Worm (Caenorhabditis elegans): ENCODE data around the gene nlp-67.
A peak's percentile ranks its signal among the peaks of the same experiment; 100 is the strongest.

The nlp-67 gene

ce11 chrX:16147728-16148197 is 36.4 kb upstream of the nlp-67 start (continued):
- peak; percentile 40; the same call in 1 of the 2 replicates for TF ChIP-seq lin-29 (GFP tag; IDR thresholded peaks at IDR 0.05)
- TF ChIP-seq dpl-1 (GFP tag; optimal IDR thresholded peaks at IDR 0.05) = peak; percentile 35
- no peak for TF ChIP-seq daf-19 (GFP tag; conservative IDR thresholded peaks at IDR 0.05)
- TF ChIP-seq vab-7 (GFP tag; IDR thresholded peaks at IDR 0.05) = no peak
- no peak for TF ChIP-seq lin-39 (tag; optimal IDR thresholded peaks at IDR 0.05)
- no peak for TF ChIP-seq F10B5.3 (tag; optimal IDR thresholded peaks at IDR 0.05)
- peak; percentile 83 to 89 for TF ChIP-seq mdl-1 (tag; optimal IDR thresholded peaks at IDR 0.05)
- no peak for TF ChIP-seq lir-3 (tag; optimal IDR thresholded peaks at IDR 0.05)
- TF ChIP-seq tag-97 (GFP tag; IDR thresholded peaks at IDR 0.05) = no peak
- no peak for TF ChIP-seq duxl-1 (tag; optimal IDR thresholded peaks at IDR 0.05; ENCODE audit: poor library complexity)
- no peak for TF ChIP-seq madf-5 (GFP tag; IDR thresholded peaks at IDR 0.05)
- peak in 1 of 2 experiments; percentile 39 for TF ChIP-seq daf-16 (GFP tag; optimal IDR thresholded peaks at IDR 0.05)
- peak; percentile 13 for TF ChIP-seq daf-16 (tag; optimal IDR thresholded peaks at IDR 0.05)
- no peak for TF ChIP-seq fos-1 (tag; optimal IDR thresholded peaks at IDR 0.05)
- no peak for TF ChIP-seq nhr-237 (tag; optimal IDR thresholded peaks at IDR 0.05)
- TF ChIP-seq egl-27 (tag; optimal IDR thresholded peaks at IDR 0.05) = no peak
- TF ChIP-seq tra-1 (GFP tag; IDR thresholded peaks at IDR 0.05) = no peak; the same call in 1 of the 2 replicates
- TF ChIP-seq attf-4 (tag; optimal IDR thresholded peaks at IDR 0.05) = no peak
- no peak for TF ChIP-seq Y48G9A.11 (GFP tag; IDR thresholded peaks at IDR 0.05)
- TF ChIP-seq cey-2 (tag; optimal IDR thresholded peaks at IDR 0.05; ENCODE audit: borderline replicate concordance, insufficient read depth) = no peak
- peak; percentile 88 for TF ChIP-seq hlh-30 (tag; optimal IDR thresholded peaks at IDR 0.05; ENCODE audit: insufficient read depth)
- no peak for TF ChIP-seq lin-1 (GFP tag; IDR thresholded peaks at IDR 0.05)
- peak; percentile 84 for TF ChIP-seq rbr-2 (tag; optimal IDR thresholded peaks at IDR 0.05)
- peak; percentile 80 for TF ChIP-seq nhr-11 (tag; optimal IDR thresholded peaks at IDR 0.05)
- TF ChIP-seq nhr-42 (GFP tag; IDR thresholded peaks at IDR 0.05) = no peak
- TF ChIP-seq arid-1 (GFP tag; conservative IDR thresholded peaks at IDR 0.05) = no peak
- TF ChIP-seq nhr-102 (tag; optimal IDR thresholded peaks at IDR 0.05) = peak; percentile 21
- TF ChIP-seq nhr-111 (GFP tag; optimal IDR thresholded peaks at IDR 0.05) = no peak
- TF ChIP-seq unc-130 (GFP tag; optimal IDR thresholded peaks at IDR 0.05) = no peak
- TF ChIP-seq ceh-20 (GFP tag; IDR thresholded peaks at IDR 0.05) = no peak
- TF ChIP-seq F44E2.7 (GFP tag; IDR thresholded peaks at IDR 0.05) = no peak
- TF ChIP-seq nhr-28 (tag; optimal IDR thresholded peaks at IDR 0.05) = peak; percentile 54
- TF ChIP-seq daf-12 (tag; optimal IDR thresholded peaks at IDR 0.05) = no peak
- TF ChIP-seq ctbp-1 (GFP tag; IDR thresholded peaks at IDR 0.05) = peak; percentile 82
- no peak for TF ChIP-seq lin-38 (GFP tag; IDR thresholded peaks at IDR 0.05)
- no peak for TF ChIP-seq gei-8 (GFP tag; optimal IDR thresholded peaks at IDR 0.05)
- TF ChIP-seq snpc-4 (tag; optimal IDR thresholded peaks at IDR 0.05) = no peak
- no peak for TF ChIP-seq lim-7 (GFP tag; IDR thresholded peaks at IDR 0.05)
- no peak for TF ChIP-seq nhr-76 (tag; optimal IDR thresholded peaks at IDR 0.05)
- TF ChIP-seq lsy-2 (tag; optimal IDR thresholded peaks at IDR 0.05) = peak; percentile 59 to 76
- TF ChIP-seq Y105C5A.15 (GFP tag; IDR thresholded peaks at IDR 0.05) = no peak
- no peak for TF ChIP-seq mxl-2 (GFP tag; conservative IDR thresholded peaks at IDR 0.05)
- peak; percentile 44 for TF ChIP-seq ces-1 (GFP tag; optimal IDR thresholded peaks at IDR 0.05)
- TF ChIP-seq hif-1 (tag; optimal IDR thresholded peaks at IDR 0.05) = peak in 1 of 2 experiments; percentile 65
- TF ChIP-seq unc-62 (GFP tag; optimal IDR thresholded peaks at IDR 0.05 in 1 of 2) = peak in 1 of 2 experiments; percentile 99
- TF ChIP-seq unc-62 (tag; optimal IDR thresholded peaks at IDR 0.05) = no peak
- TF ChIP-seq dve-1 (tag; optimal IDR thresholded peaks at IDR 0.05; ENCODE audit: insufficient read depth) = peak; percentile 49
- peak; percentile 70 for TF ChIP-seq nhr-25 (tag; optimal IDR thresholded peaks at IDR 0.05; ENCODE audit: borderline replicate concordance, insufficient read depth)
- TF ChIP-seq daf-8 (GFP tag; IDR thresholded peaks at IDR 0.05) = no peak
- peak; percentile 26 for TF ChIP-seq lin-13 (GFP tag; optimal IDR thresholded peaks at IDR 0.05)
- TF ChIP-seq nhr-6 (tag; optimal IDR thresholded peaks at IDR 0.05) = no peak

Data from whole organism, L4 larva.